Fruit fly (Drosophila melanogaster) whole organism, adult: Measurements from ENCODE around the gene CG17819.

Experiments
- CG14711 ChIP-seq: fragments of 200-800 bp; sonication (Bioruptor generic); optimal IDR thresholded peaks from 2 replicates; lab custom pipeline; 2018; ENCODE audit warnings: missing biosample characterization, mild to moderate bottlenecking, missing genetic modification characterization, moderate library complexity
- CG7101 ChIP-seq: fragments of 200-800 bp; sonication (Bioruptor generic); optimal IDR thresholded peaks from 2 replicates; lab custom pipeline; 2018; ENCODE audit warnings: missing biosample characterization, mild to moderate bottlenecking, missing genetic modification characterization, moderate library complexity
- Crg-1 ChIP-seq: fragments of 200-800 bp; sonication (Bioruptor generic); optimal IDR thresholded peaks from 2 replicates; lab custom pipeline; 2016; ENCODE audit warnings: missing biosample characterization, missing genetic modification characterization
- Hr96 ChIP-seq: fragments of 200-800 bp; sonication (Bioruptor generic); optimal IDR thresholded peaks from 2 replicates; lab custom pipeline; 2016; ENCODE audit warnings: missing biosample characterization, missing genetic modification characterization
- Mnt ChIP-seq: fragments of 200-800 bp; sonication (Bioruptor generic); optimal IDR thresholded peaks from 2 replicates; lab custom pipeline; 2016; ENCODE audit warnings: missing biosample characterization, mild to moderate bottlenecking, missing genetic modification characterization
- cnc ChIP-seq, 2 experiments: fragments of >200 bp; optimal IDR thresholded peaks; 2 replicates each; lab custom pipeline; 2017
- kay ChIP-seq: fragments of 200-800 bp; sonication (Bioruptor generic); peaks from one replicate; lab custom pipeline; 2016; ENCODE audit warnings: missing biosample characterization, missing genetic modification characterization, borderline replicate concordance
- ovo ChIP-seq: fragments of 200-800 bp; sonication (Bioruptor generic); optimal IDR thresholded peaks from 2 replicates; lab custom pipeline; 2016; ENCODE audit warnings: missing biosample characterization, missing genetic modification characterization
- pad ChIP-seq: fragments of 200-800 bp; sonication (Bioruptor generic); optimal IDR thresholded peaks from 3 replicates; lab custom pipeline; 2017; ENCODE audit warnings: missing biosample characterization, missing genetic modification characterization, mild to moderate bottlenecking, moderate library complexity, missing genetic modification reagents

- TF ChIP-seq cnc (optimal IDR thresholded peaks at IDR 0.05; lab: Kevin White, UChicago), result no peak
- no peak for TF ChIP-seq Hr96 (GFP tag; lab: Kevin White, UChicago)
- no peak for TF ChIP-seq CG7101
- TF ChIP-seq ovo (GFP tag; lab: Kevin White, UChicago), result no peak
- no peak for TF ChIP-seq Mnt (GFP tag; lab: Kevin White, UChicago)
- TF ChIP-seq pad (GFP tag; lab: Kevin White, UChicago), result no peak
- no peak for TF ChIP-seq Crg-1 (GFP tag; lab: Kevin White, UChicago)
- TF ChIP-seq kay (GFP tag; lab: Kevin White, UChicago), result no peak
- TF ChIP-seq CG14711, result no peak
These were observed 41.7 kb downstream of the CG17819 start, which contains the start of gene Gr93b for dm6 chr3R:21843665-21844064.
